Worm (Caenorhabditis elegans) whole organism, late embryonic: ENCODE measurements around the gene ins-1.

Experiments
- C08G9.2 ChIP-seq: sonication (generic microtip); optimal IDR thresholded peaks from 2 replicates; lab custom pipeline; 2016; ENCODE audit warnings: mild to moderate bottlenecking, missing genetic modification characterization, moderate library complexity, missing compliant biosample characterization
- ahr-1 ChIP-seq: sonication (generic microtip); optimal IDR thresholded peaks from 2 replicates; lab custom pipeline; 2016; ENCODE audit warnings: missing genetic modification characterization, missing compliant biosample characterization
- ceh-19 ChIP-seq: fragments of 200-800 bp; sonication (Bioruptor generic); optimal IDR thresholded peaks from 2 replicates; lab custom pipeline; 2018; ENCODE audit warnings: mild to moderate bottlenecking, missing genetic modification characterization, missing compliant biosample characterization
- ceh-2 ChIP-seq: sonication (generic microtip); optimal IDR thresholded peaks from 2 replicates; lab custom pipeline; 2016; ENCODE audit warnings: missing genotype, missing genetic modification characterization, missing compliant biosample characterization
- ceh-34 ChIP-seq: sonication (generic microtip); optimal IDR thresholded peaks from 2 replicates; lab custom pipeline; 2016; ENCODE audit warnings: mild to moderate bottlenecking, missing genetic modification characterization, missing compliant biosample characterization
- eyg-1 ChIP-seq: sonication (generic microtip); optimal IDR thresholded peaks from 2 replicates; lab custom pipeline; 2016; ENCODE audit warnings: missing genotype, missing genetic modification characterization, missing compliant biosample characterization
- lin-11 ChIP-seq: fragments of 200-800 bp; sonication (Bioruptor generic); optimal IDR thresholded peaks from 2 replicates; lab custom pipeline; 2018; ENCODE audit warnings: mild to moderate bottlenecking, missing genetic modification characterization, missing compliant biosample characterization
- pha-4 ChIP-seq: fragments of 150-350 bp; optimal IDR thresholded peaks from 2 replicates; lab custom pipeline; 2018; ENCODE audit warnings: missing biosample characterization, missing genetic modification reagents, missing genetic modification characterization
- pqm-1 ChIP-seq: sonication (generic microtip); optimal IDR thresholded peaks from 2 replicates; lab custom pipeline; 2016; ENCODE audit warnings: missing genetic modification characterization, missing compliant biosample characterization
- tbx-2 ChIP-seq: sonication (generic microtip); optimal IDR thresholded peaks from 2 replicates; lab custom pipeline; 2016; ENCODE audit warnings: missing genetic modification characterization, missing compliant biosample characterization
- unc-3 ChIP-seq, 2 experiments: fragments of 200-800 bp in 1 of 2; sonication (Bioruptor generic) in 1 of 2; sonication (generic microtip) in 1 of 2; conservative IDR thresholded peaks in 1 of 2; optimal IDR thresholded peaks in 1 of 2; 2 replicates each; pipeline versions ENCODE4 v1.3.6 to Lab custom; 2016 to 2022; ENCODE audit warnings: missing compliant biosample characterization in 2 of 2, missing genetic modification characterization in 2 of 2, missing genetic modification reagents in 1 of 2

DNA sequence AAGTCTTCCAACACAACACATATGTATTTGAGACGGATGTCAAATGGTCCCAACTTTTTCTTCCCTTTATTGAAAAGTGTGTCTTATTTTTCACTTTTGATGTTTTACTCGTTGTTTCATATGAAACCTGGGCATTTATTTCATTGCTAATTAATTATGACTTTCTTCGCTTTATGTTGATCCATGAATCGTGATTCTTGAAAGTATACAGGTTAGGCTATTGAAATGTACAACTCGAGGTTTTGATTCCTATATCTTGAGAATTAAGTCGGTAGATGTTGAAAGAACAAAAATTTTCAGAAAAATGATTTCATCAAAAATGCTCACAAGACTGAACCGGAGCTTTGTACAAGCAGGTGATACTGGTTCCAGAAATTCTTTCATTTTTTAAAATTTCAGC lies 49.4 kb upstream of the ins-1 start, which contains the start of gene nfu-1:
- TF ChIP-seq ahr-1 (tag; lab: Kevin White, UChicago) = no peak
- no peak for TF ChIP-seq pqm-1
- TF ChIP-seq ceh-34 (tag; lab: Kevin White, UChicago) = no peak
- no peak for TF ChIP-seq ceh-19 (GFP tag; lab: Kevin White, UChicago)
- no peak for TF ChIP-seq ceh-2 (tag; lab: Kevin White, UChicago)
- TF ChIP-seq lin-11 (tag; lab: Kevin White, UChicago) = no peak
- no peak for TF ChIP-seq eyg-1 (tag; lab: Kevin White, UChicago)
- no peak for TF ChIP-seq tbx-2 (tag; lab: Kevin White, UChicago)
- TF ChIP-seq C08G9.2 = no peak
- TF ChIP-seq pha-4 = no peak
- no peak for TF ChIP-seq unc-3 (GFP tag; conservative IDR thresholded peaks at IDR 0.05; lab: Robert Waterston, UW)
- TF ChIP-seq unc-3 (tag; optimal IDR thresholded peaks at IDR 0.05; lab: Kevin White, UChicago) = no peak
